Fruit fly (Drosophila melanogaster) whole organism, prepupa: ENCODE measurements around the gene MFS3.

Experiments used
- CG11294 ChIP-seq: fragments of 200-800 bp; sonication (Bioruptor generic); IDR thresholded peaks from 2 replicates; pipeline ENCODE4 v1.3.6; 2022; ENCODE audit warnings: missing biosample characterization, missing genetic modification characterization
- CG6792 ChIP-seq: fragments of 200-800 bp; sonication (Bioruptor generic); optimal IDR thresholded peaks from 3 replicates; lab custom pipeline; 2016; ENCODE audit warnings: missing biosample characterization, missing genetic modification characterization

- no peak for TF ChIP-seq CG6792 (GFP tag; lab: Kevin White, UChicago)
- no peak for TF ChIP-seq CG11294 (GFP tag; lab: Robert Waterston, UW)
These were observed 15.4 kb upstream of the MFS3 start for dm6 chr2L:1127434-1128089.
